Fruit fly (Drosophila melanogaster): ENCODE data around the gene CG17140.

- TF ChIP-seq insv (optimal IDR thresholded peaks at IDR 0.05) (no peak), h (optimal IDR thresholded peaks at IDR 0.05) (no peak), Myc (optimal IDR thresholded peaks at IDR 0.05) (no peak), psq (optimal IDR thresholded peaks at IDR 0.05) (no peak)
Observed at dm6 chr2L:10856328-10856942, 11.0 kb upstream of the CG17140 start, which contains the start of gene Dnz1.

Measured in Kc167 (cell line).